Fruit fly (Drosophila melanogaster) whole organism, embryonic: ENCODE measurements around the gene CG17572.

ENCODE experiments used
- Asciz ChIP-seq: fragments of 200-800 bp; sonication (Bioruptor generic); optimal IDR thresholded peaks from 2 replicates; lab custom pipeline; 2017; ENCODE audit warnings: missing biosample characterization, mild to moderate bottlenecking, missing genetic modification characterization, missing genetic modification reagents
- Awh ChIP-seq: fragments of 200-800 bp; sonication (Bioruptor generic); IDR thresholded peaks from 2 replicates; pipeline ENCODE4, ENCODE4 v1.3.6; 2022; ENCODE audit warnings: missing biosample characterization, missing genetic modification characterization
- B-H1 ChIP-seq: fragments of 200-800 bp; sonication (Bioruptor generic); IDR thresholded peaks from 3 replicates; pipeline ENCODE4 v1.3.6; 2022; ENCODE audit warnings: missing biosample characterization, missing genetic modification characterization
- C15 ChIP-seq: fragments of 200-800 bp; sonication (Bioruptor generic); IDR thresholded peaks from 3 replicates; pipeline ENCODE4 v1.3.6; 2022; ENCODE audit warnings: missing biosample characterization, missing genetic modification characterization
- CG10209 ChIP-seq: fragments of 200-800 bp; sonication (Bioruptor generic); optimal IDR thresholded peaks from 3 replicates; lab custom pipeline; 2017; ENCODE audit warnings: missing biosample characterization, mild to moderate bottlenecking, missing genetic modification characterization, missing genetic modification reagents
- CG10274 ChIP-seq: fragments of 200-800 bp; sonication (Bioruptor generic); optimal IDR thresholded peaks from 3 replicates; lab custom pipeline; 2017; ENCODE audit warnings: missing biosample characterization, mild to moderate bottlenecking, missing genetic modification characterization
- CG11093 ChIP-seq: fragments of 200-800 bp; sonication (Bioruptor generic); IDR thresholded peaks from 3 replicates; pipeline ENCODE4 v1.3.6; 2022; ENCODE audit warnings: missing biosample characterization, missing genetic modification characterization
- CG13123 ChIP-seq: fragments of 200-800 bp; sonication (Bioruptor generic); optimal IDR thresholded peaks from 2 replicates; lab custom pipeline; 2016; ENCODE audit warnings: missing biosample characterization, missing genetic modification characterization
- CG13424 ChIP-seq: fragments of 200-800 bp; sonication (Bioruptor generic); optimal IDR thresholded peaks from 2 replicates; lab custom pipeline; 2019; ENCODE audit warnings: missing biosample characterization, mild to moderate bottlenecking, missing genetic modification characterization, moderate library complexity
- CG14050 ChIP-seq: fragments of 200-800 bp; sonication (Bioruptor generic); IDR thresholded peaks from 3 replicates; pipeline ENCODE4 v1.3.6; 2022; ENCODE audit warnings: missing biosample characterization, missing genetic modification characterization
- CG15601 ChIP-seq: fragments of 200-800 bp; sonication (Bioruptor generic); optimal IDR thresholded peaks from 3 replicates; lab custom pipeline; 2019; ENCODE audit warnings: missing biosample characterization, mild to moderate bottlenecking, missing genetic modification characterization, moderate library complexity
- CG16779 ChIP-seq: fragments of 200-800 bp; sonication (Bioruptor generic); IDR thresholded peaks from 2 replicates; pipeline ENCODE4 v1.3.6; 2022; ENCODE audit warnings: missing biosample characterization, missing genetic modification characterization
- CG1792 ChIP-seq: fragments of 200-800 bp; sonication (Bioruptor generic); optimal IDR thresholded peaks from 2 replicates; lab custom pipeline; 2016; ENCODE audit warnings: missing biosample characterization, missing genetic modification characterization
- CG18262 ChIP-seq: fragments of 200-800 bp; optimal IDR thresholded peaks from 3 replicates; lab custom pipeline; 2019; ENCODE audit warnings: missing biosample characterization, mild to moderate bottlenecking, missing genetic modification characterization, moderate library complexity
- CG18764 ChIP-seq: fragments of 200-800 bp; sonication (Bioruptor generic); optimal IDR thresholded peaks from 3 replicates; lab custom pipeline; 2016; ENCODE audit warnings: missing biosample characterization, missing genetic modification characterization
- CG2712 ChIP-seq: fragments of 200-800 bp; optimal IDR thresholded peaks from 3 replicates; lab custom pipeline; 2019; ENCODE audit warnings: missing biosample characterization, mild to moderate bottlenecking, missing genetic modification characterization, moderate library complexity
- CG3163 ChIP-seq: fragments of 200-800 bp; sonication (Bioruptor generic); optimal IDR thresholded peaks from 3 replicates; lab custom pipeline; 2016; ENCODE audit warnings: missing biosample characterization, missing genetic modification characterization
- CG33557 ChIP-seq: fragments of 200-800 bp; sonication (Bioruptor generic); optimal IDR thresholded peaks from 2 replicates; lab custom pipeline; 2019; ENCODE audit warnings: missing biosample characterization, mild to moderate bottlenecking, missing genetic modification characterization, moderate library complexity
- CG3407 ChIP-seq: fragments of 200-800 bp; sonication (Bioruptor generic); optimal IDR thresholded peaks from 2 replicates; lab custom pipeline; 2018; ENCODE audit warnings: missing biosample characterization, mild to moderate bottlenecking, missing genetic modification characterization
- CG3838 ChIP-seq: fragments of 200-800 bp; sonication (Bioruptor generic); optimal IDR thresholded peaks from 3 replicates; lab custom pipeline; 2016; ENCODE audit warnings: missing biosample characterization, missing genetic modification characterization
- CG3847 ChIP-seq: fragments of 200-800 bp; sonication (Bioruptor generic); IDR thresholded peaks from 2 replicates; pipeline ENCODE4 v1.3.6; 2022; ENCODE audit warnings: missing biosample characterization, missing genetic modification characterization
- CG42726 ChIP-seq: fragments of 200-800 bp; sonication (Bioruptor generic); IDR thresholded peaks from 2 replicates; pipeline ENCODE4 v1.3.6; 2022; ENCODE audit warnings: missing biosample characterization, missing genetic modification characterization; ENCODE audit not compliant: partially characterized antibody
- CG6791 ChIP-seq: fragments of 200-800 bp; sonication (Bioruptor generic); IDR thresholded peaks from 3 replicates; pipeline ENCODE4 v1.3.6; 2022; ENCODE audit warnings: missing biosample characterization, missing genetic modification characterization; ENCODE audit not compliant: partially characterized antibody
- CkIIα-i1 ChIP-seq: fragments of 200-800 bp; sonication (Bioruptor generic); IDR thresholded peaks from 2 replicates; pipeline ENCODE4 v1.3.6; 2022; ENCODE audit warnings: missing biosample characterization, missing genetic modification characterization
- D19B ChIP-seq: fragments of 200-800 bp; sonication (Bioruptor generic); optimal IDR thresholded peaks from 2 replicates; lab custom pipeline; 2017; ENCODE audit warnings: missing biosample characterization, mild to moderate bottlenecking, missing genetic modification characterization
- Elba2 ChIP-seq: fragments of 200-800 bp; sonication (Bioruptor generic); optimal IDR thresholded peaks from 3 replicates; lab custom pipeline; 2016; ENCODE audit warnings: missing biosample characterization, missing genetic modification characterization
- Hmx ChIP-seq: fragments of 200-800 bp; sonication (Bioruptor generic); optimal IDR thresholded peaks from 2 replicates; lab custom pipeline; 2016; ENCODE audit warnings: missing biosample characterization, missing genetic modification characterization
- Jarid2 ChIP-seq: fragments of 200-800 bp; sonication (Bioruptor generic); optimal IDR thresholded peaks from 3 replicates; lab custom pipeline; 2017; ENCODE audit warnings: mild to moderate bottlenecking, missing biosample characterization, missing genetic modification reagents, missing genetic modification characterization
- Lim3 ChIP-seq: fragments of 200-800 bp; sonication (Bioruptor generic); IDR thresholded peaks from 2 replicates; pipeline ENCODE4 v1.3.6; 2022; ENCODE audit warnings: missing biosample characterization, missing genetic modification characterization
- Med ChIP-seq: fragments of 200-800 bp; sonication (Bioruptor generic); peaks from one replicate; lab custom pipeline; 2016; ENCODE audit warnings: missing biosample characterization, missing genetic modification characterization, mild to moderate bottlenecking, inconsistent platforms, moderate library complexity
- Meics ChIP-seq: fragments of 200-800 bp; sonication (Bioruptor generic); optimal IDR thresholded peaks from 2 replicates; lab custom pipeline; 2017; ENCODE audit warnings: missing biosample characterization, mild to moderate bottlenecking, missing genetic modification characterization
- Nf-YA ChIP-seq: fragments of 200-800 bp; sonication (Bioruptor generic); IDR thresholded peaks from 2 replicates; pipeline ENCODE4 v1.3.6; 2022; ENCODE audit warnings: missing biosample characterization, missing genetic modification characterization
- az2 ChIP-seq: fragments of 200-800 bp; sonication (Bioruptor generic); optimal IDR thresholded peaks from 3 replicates; lab custom pipeline; 2016; ENCODE audit warnings: missing biosample characterization, missing genetic modification characterization
- bigmax ChIP-seq: fragments of 200-800 bp; sonication (Bioruptor generic); optimal IDR thresholded peaks from 2 replicates; lab custom pipeline; 2018; ENCODE audit warnings: missing biosample characterization, mild to moderate bottlenecking, missing genetic modification characterization
- chif ChIP-seq, 2 experiments: fragments of 200-800 bp; sonication (Bioruptor generic); optimal IDR thresholded peaks; 3 replicates each; lab custom pipeline; 2016; ENCODE audit warnings: missing biosample characterization in 2 of 2, missing genetic modification characterization in 2 of 2
- dm ChIP-seq: fragments of 200-800 bp; sonication (Bioruptor generic); optimal IDR thresholded peaks from 3 replicates; lab custom pipeline; 2016; ENCODE audit warnings: missing biosample characterization, missing genetic modification characterization
- gce ChIP-seq: fragments of 200-800 bp; sonication (Bioruptor generic); IDR thresholded peaks from 3 replicates; pipeline ENCODE4 v1.3.6; 2022; ENCODE audit warnings: missing biosample characterization, missing genetic modification characterization
- gem ChIP-seq: fragments of 200-800 bp; sonication (Bioruptor generic); optimal IDR thresholded peaks from 2 replicates; lab custom pipeline; 2019; ENCODE audit warnings: missing biosample characterization, mild to moderate bottlenecking, missing genetic modification characterization, moderate library complexity
- insv ChIP-seq, 2 experiments: fragments of 200-800 bp; sonication (Bioruptor generic); optimal IDR thresholded peaks; 3 replicates each; lab custom pipeline; 2016 to 2018; ENCODE audit warnings: missing biosample characterization in 2 of 2, missing genetic modification characterization in 2 of 2
- ken ChIP-seq: fragments of 200-800 bp; sonication (Bioruptor generic); IDR thresholded peaks from 3 replicates; pipeline ENCODE4 v1.3.6; 2022; ENCODE audit warnings: missing biosample characterization, missing genetic modification characterization
- klu ChIP-seq: fragments of 200-800 bp; sonication (Bioruptor generic); IDR thresholded peaks from 2 replicates; pipeline ENCODE4 v1.3.6; 2022; ENCODE audit warnings: missing biosample characterization, missing genetic modification characterization
- nom ChIP-seq: fragments of 200-800 bp; sonication (Bioruptor generic); optimal IDR thresholded peaks from 2 replicates; lab custom pipeline; 2017; ENCODE audit warnings: missing biosample characterization, missing genetic modification characterization, mild to moderate bottlenecking, moderate library complexity, missing genetic modification reagents
- oc ChIP-seq: fragments of 200-800 bp; sonication (Bioruptor generic); optimal IDR thresholded peaks from 2 replicates; lab custom pipeline; 2018; ENCODE audit warnings: missing biosample characterization, mild to moderate bottlenecking, missing genetic modification characterization, moderate library complexity
- otp ChIP-seq: fragments of 200-800 bp; sonication (Bioruptor generic); IDR thresholded peaks from 3 replicates; pipeline ENCODE4, ENCODE4 v1.3.6; 2022; ENCODE audit warnings: missing biosample characterization, missing genetic modification characterization
- peb ChIP-seq: fragments of 200-800 bp; sonication (Bioruptor generic); IDR thresholded peaks from 2 replicates; pipeline ENCODE4 v1.3.6; 2022; ENCODE audit warnings: missing biosample characterization, missing genetic modification characterization
- pros ChIP-seq: fragments of 200-800 bp; sonication (Bioruptor generic); optimal IDR thresholded peaks from 3 replicates; lab custom pipeline; 2019; ENCODE audit warnings: missing biosample characterization, mild to moderate bottlenecking, missing genetic modification characterization, moderate library complexity
- scrt ChIP-seq: fragments of 200-800 bp; sonication (Bioruptor generic); optimal IDR thresholded peaks from 2 replicates; lab custom pipeline; 2018; ENCODE audit warnings: missing biosample characterization, mild to moderate bottlenecking, missing genetic modification characterization, moderate library complexity
- sd ChIP-seq: fragments of 200-800 bp; sonication (Bioruptor generic); optimal IDR thresholded peaks from 3 replicates; lab custom pipeline; 2018; ENCODE audit warnings: missing biosample characterization, mild to moderate bottlenecking, missing genetic modification characterization, moderate library complexity
- sob ChIP-seq: fragments of 200-800 bp; sonication (Bioruptor generic); IDR thresholded peaks from 2 replicates; pipeline ENCODE4 v1.3.6; 2022; ENCODE audit warnings: missing biosample characterization, missing genetic modification characterization
- toy ChIP-seq: fragments of 200-800 bp; sonication (Bioruptor generic); IDR thresholded peaks from 2 replicates; pipeline ENCODE4 v1.3.6; 2022; ENCODE audit warnings: missing biosample characterization, missing genetic modification characterization
- zfh2 ChIP-seq: fragments of 200-800 bp; sonication (Bioruptor generic); optimal IDR thresholded peaks from 2 replicates; lab custom pipeline; 2016; ENCODE audit warnings: missing biosample characterization, missing genetic modification characterization

The CG17572 gene

dm6 chr2L:19034213-19034929 lies 39.6 kb downstream of the CG17572 start, which contains the start of the genes mib2 and CG31800 (continued):
- TF ChIP-seq CG3163 (no peak), az2 (GFP tag; lab: Kevin White, UChicago) (no peak), Elba2 (GFP tag; lab: Kevin White, UChicago) (no peak), CG10274 (GFP tag; lab: Kevin White, UChicago) (no peak), Med (GFP tag; lab: Kevin White, UChicago) (peak; percentile 80), CG6791 (GFP tag; lab: Robert Waterston, UW) (peak; percentile 85), Nf-YA (GFP tag; lab: Robert Waterston, UW) (no peak), chif (GFP tag; optimal IDR thresholded peaks at IDR 0.05; lab: Kevin White, UChicago) (no peak), CG15601 (tag; lab: Kevin White, UChicago) (no peak), Asciz (no peak), bigmax (no peak), otp (GFP tag; lab: Robert Waterston, UW) (no peak), Awh (GFP tag; lab: Robert Waterston, UW) (no peak), CG18764 (GFP tag; lab: Kevin White, UChicago) (no peak), CG2712 (tag; lab: Kevin White, UChicago) (no peak), sob (GFP tag; lab: Robert Waterston, UW) (peak; percentile 35; the same call in 1 of the 2 replicates), CG14050 (GFP tag; lab: Robert Waterston, UW) (no peak), CG18262 (tag; lab: Kevin White, UChicago) (no peak), CG42726 (peak; percentile 80), CG10209 (GFP tag; lab: Kevin White, UChicago) (no peak), gce (GFP tag; lab: Robert Waterston, UW) (no peak), sd (tag; lab: Kevin White, UChicago) (no peak), CG3838 (GFP tag; lab: Kevin White, UChicago) (no peak), toy (no peak), B-H1 (no peak), Hmx (no peak), CG3847 (GFP tag; lab: Robert Waterston, UW) (no peak), C15 (GFP tag; lab: Robert Waterston, UW) (no peak), peb (GFP tag; lab: Robert Waterston, UW) (no peak), CG11093 (GFP tag; lab: Robert Waterston, UW) (no peak), pros (GFP tag; lab: Kevin White, UChicago) (no peak), ken (GFP tag; lab: Robert Waterston, UW) (no peak), CG16779 (no peak), Jarid2 (GFP tag; lab: Kevin White, UChicago) (no peak), oc (tag; lab: Kevin White, UChicago) (no peak), CG1792 (no peak), nom (no peak), zfh2 (no peak), scrt (GFP tag; lab: Kevin White, UChicago) (peak; percentile 17), klu (GFP tag; lab: Robert Waterston, UW) (no peak), CkIIα-i1 (GFP tag; lab: Robert Waterston, UW) (no peak), D19B (no peak), CG3407 (GFP tag; lab: Kevin White, UChicago) (no peak), CG33557 (no peak), dm (GFP tag; lab: Kevin White, UChicago) (peak; percentile 57), CG13123 (no peak), CG13424 (tag; lab: Kevin White, UChicago) (peak; percentile 2), Meics (no peak), gem (tag; lab: Kevin White, UChicago) (no peak), insv (GFP tag; optimal IDR thresholded peaks at IDR 0.05; lab: Kevin White, UChicago) (no peak), Lim3 (GFP tag; lab: Robert Waterston, UW) (no peak)
